Worm (Caenorhabditis elegans) whole organism, late embryonic: ENCODE results near the gene taf-7.2.

Source experiments
- Y22D7AL.16 ChIP-seq: sonication (generic microtip); optimal IDR thresholded peaks from 2 replicates; lab custom pipeline; 2016; ENCODE audit warnings: missing genetic modification characterization, missing compliant biosample characterization
- ama-1 ChIP-seq: fragments of 150-350 bp; optimal IDR thresholded peaks from 2 replicates; lab custom pipeline; 2014
- ceh-14 ChIP-seq: sonication (generic microtip); optimal IDR thresholded peaks from 2 replicates; lab custom pipeline; 2016; ENCODE audit warnings: missing genotype, missing genetic modification characterization, missing compliant biosample characterization
- ceh-19 ChIP-seq: fragments of 200-800 bp; sonication (Bioruptor generic); optimal IDR thresholded peaks from 2 replicates; lab custom pipeline; 2018; ENCODE audit warnings: mild to moderate bottlenecking, missing genetic modification characterization, missing compliant biosample characterization
- ceh-2 ChIP-seq: sonication (generic microtip); optimal IDR thresholded peaks from 2 replicates; lab custom pipeline; 2016; ENCODE audit warnings: missing genotype, missing genetic modification characterization, missing compliant biosample characterization
- ceh-22 ChIP-seq: sonication (generic microtip); optimal IDR thresholded peaks from 2 replicates; lab custom pipeline; 2017; ENCODE audit warnings: missing biosample characterization, missing genetic modification characterization
- ceh-24 ChIP-seq: sonication (generic microtip); optimal IDR thresholded peaks from 2 replicates; lab custom pipeline; 2016; ENCODE audit warnings: mild to moderate bottlenecking, missing genetic modification characterization, missing compliant biosample characterization
- ceh-31 ChIP-seq: sonication (generic microtip); optimal IDR thresholded peaks from 2 replicates; lab custom pipeline; 2016; ENCODE audit warnings: missing genetic modification characterization, missing compliant biosample characterization
- che-1 ChIP-seq: sonication (generic microtip); optimal IDR thresholded peaks from 2 replicates; lab custom pipeline; 2016; ENCODE audit warnings: mild to moderate bottlenecking, missing genetic modification characterization, missing compliant biosample characterization
- dmd-4 ChIP-seq: sonication (generic microtip); optimal IDR thresholded peaks from 2 replicates; lab custom pipeline; 2016; ENCODE audit warnings: borderline replicate concordance, missing genetic modification characterization, missing compliant biosample characterization
- dve-1 ChIP-seq: sonication (generic microtip); optimal IDR thresholded peaks from 2 replicates; lab custom pipeline; 2017; ENCODE audit warnings: antibody characterized with exemption, mild to moderate bottlenecking, missing genetic modification characterization, missing compliant biosample characterization
- ets-4 ChIP-seq: sonication (generic microtip); optimal IDR thresholded peaks from 2 replicates; lab custom pipeline; 2016; ENCODE audit warnings: missing genetic modification characterization, missing compliant biosample characterization
- eyg-1 ChIP-seq: sonication (generic microtip); optimal IDR thresholded peaks from 2 replicates; lab custom pipeline; 2016; ENCODE audit warnings: missing genotype, missing genetic modification characterization, missing compliant biosample characterization
- fkh-6 ChIP-seq: sonication (generic microtip); optimal IDR thresholded peaks from 2 replicates; lab custom pipeline; 2016; ENCODE audit warnings: missing genetic modification characterization, missing compliant biosample characterization
- gmeb-2 ChIP-seq: sonication (generic microtip); optimal IDR thresholded peaks from 2 replicates; lab custom pipeline; 2016; ENCODE audit warnings: missing genetic modification characterization, inconsistent platforms, missing compliant biosample characterization
- hlh-30 ChIP-seq: sonication (generic microtip); optimal IDR thresholded peaks from 2 replicates; lab custom pipeline; 2017; ENCODE audit warnings: antibody characterized with exemption, missing genetic modification characterization, missing compliant biosample characterization; ENCODE audit not compliant: insufficient read depth
- hlh-6 ChIP-seq: sonication (generic microtip); optimal IDR thresholded peaks from 2 replicates; lab custom pipeline; 2016; ENCODE audit warnings: missing genotype, missing genetic modification characterization, missing compliant biosample characterization
- hlh-8 ChIP-seq: sonication (generic microtip); optimal IDR thresholded peaks from 2 replicates; lab custom pipeline; 2016; ENCODE audit warnings: missing genotype, missing genetic modification characterization, missing compliant biosample characterization
- nfya-1 ChIP-seq: sonication (generic microtip); optimal IDR thresholded peaks from 2 replicates; lab custom pipeline; 2017; ENCODE audit warnings: missing genetic modification characterization, mild to moderate bottlenecking, missing compliant biosample characterization, antibody characterized with exemption, moderate library complexity
- nhr-232 ChIP-seq: sonication (generic microtip); optimal IDR thresholded peaks from 2 replicates; lab custom pipeline; 2016; ENCODE audit warnings: missing genetic modification characterization, missing compliant biosample characterization
- npax-4 ChIP-seq: sonication (generic microtip); optimal IDR thresholded peaks from 2 replicates; lab custom pipeline; 2016; ENCODE audit warnings: missing genetic modification characterization, missing compliant biosample characterization
- odd-2 ChIP-seq: sonication (generic microtip); optimal IDR thresholded peaks from 2 replicates; lab custom pipeline; 2017; ENCODE audit warnings: antibody characterized with exemption, mild to moderate bottlenecking, missing genetic modification characterization, missing compliant biosample characterization
- pag-3 ChIP-seq: sonication (generic microtip); optimal IDR thresholded peaks from 2 replicates; lab custom pipeline; 2016; ENCODE audit warnings: missing compliant biosample characterization, missing genetic modification characterization, borderline replicate concordance
- pat-9 ChIP-seq: fragments of 200-800 bp; sonication (Bioruptor generic); optimal IDR thresholded peaks from 2 replicates; lab custom pipeline; 2018; ENCODE audit warnings: mild to moderate bottlenecking, missing genetic modification characterization, moderate library complexity, missing compliant biosample characterization
- pax-1 ChIP-seq: fragments of 150-350 bp; optimal IDR thresholded peaks from 2 replicates; lab custom pipeline; 2014; ENCODE audit warnings: missing biosample characterization, missing genetic modification characterization
- pha-4 ChIP-seq: fragments of 150-350 bp; optimal IDR thresholded peaks from 2 replicates; lab custom pipeline; 2018; ENCODE audit warnings: missing biosample characterization, missing genetic modification reagents, missing genetic modification characterization
- pros-1 ChIP-seq: fragments of 150-350 bp; optimal IDR thresholded peaks from 2 replicates; lab custom pipeline; 2014; ENCODE audit warnings: missing biosample characterization, missing genetic modification reagents, missing genetic modification characterization
- sox-4 ChIP-seq: sonication (generic microtip); optimal IDR thresholded peaks from 2 replicates; lab custom pipeline; 2017; ENCODE audit warnings: mild to moderate bottlenecking, missing genetic modification characterization, inconsistent platforms, missing compliant biosample characterization
- tbx-7 ChIP-seq: sonication (generic microtip); optimal IDR thresholded peaks from 2 replicates; lab custom pipeline; 2016; ENCODE audit warnings: missing genotype, missing genetic modification characterization, missing compliant biosample characterization
- unc-3 ChIP-seq, 2 experiments: fragments of 200-800 bp in 1 of 2; sonication (Bioruptor generic) in 1 of 2; sonication (generic microtip) in 1 of 2; conservative IDR thresholded peaks in 1 of 2; optimal IDR thresholded peaks in 1 of 2; 2 replicates each; pipeline versions ENCODE4 v1.3.6 to Lab custom; 2016 to 2022; ENCODE audit warnings: missing compliant biosample characterization in 2 of 2, missing genetic modification characterization in 2 of 2, missing genetic modification reagents in 1 of 2
- unc-42 ChIP-seq: sonication (generic microtip); optimal IDR thresholded peaks from 2 replicates; lab custom pipeline; 2016; ENCODE audit warnings: missing genotype, missing genetic modification characterization, missing compliant biosample characterization
- unc-86 ChIP-seq: sonication (generic microtip); optimal IDR thresholded peaks from 2 replicates; lab custom pipeline; 2016; ENCODE audit warnings: missing genetic modification characterization, missing compliant biosample characterization

Gene taf-7.2

ce11 chrIII:12644669-12645068 lies 28.6 kb downstream of the taf-7.2 start:
- TF ChIP-seq nfya-1 (peak; percentile 87), odd-2 (tag; lab: Kevin White, UChicago) (no peak)

DNA sequence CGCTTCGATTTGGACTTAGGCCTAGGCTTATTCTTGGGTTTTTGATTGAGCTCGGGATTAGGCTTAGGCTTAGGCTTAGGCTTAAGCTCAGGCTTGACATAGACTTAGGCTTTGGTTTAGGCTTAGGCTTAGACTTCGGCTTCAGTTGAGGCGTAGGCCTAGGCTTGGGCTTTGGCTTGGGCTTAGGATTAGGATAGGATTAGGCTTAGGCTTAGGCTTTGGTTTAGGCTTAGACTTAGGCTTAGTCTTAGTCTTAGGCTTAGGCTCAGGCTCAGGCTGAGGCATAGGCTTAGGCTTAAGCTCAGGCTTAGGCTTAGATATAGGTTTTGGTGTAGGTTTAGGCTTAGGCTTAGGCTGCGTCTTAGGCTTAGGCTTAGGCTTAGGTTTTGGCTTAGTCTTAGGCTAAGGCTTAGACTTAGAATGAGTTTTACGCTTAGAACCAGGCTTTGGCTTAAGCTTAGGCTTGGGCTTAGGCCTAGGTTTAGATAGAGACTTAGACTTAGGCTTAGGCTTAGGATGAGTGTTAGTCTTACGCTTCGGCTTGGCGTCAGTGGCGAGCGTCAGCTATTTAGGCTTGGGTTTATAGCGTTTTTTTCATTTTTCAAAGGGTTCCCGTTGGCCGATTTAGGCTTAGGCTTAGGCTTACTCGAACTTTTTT lies 30.6 kb downstream of the taf-7.2 start:
- peak; percentile 93 for TF ChIP-seq dve-1 (tag; lab: Kevin White, UChicago)
- no peak for TF ChIP-seq ceh-2 (tag; lab: Kevin White, UChicago)
- TF ChIP-seq pros-1, result no peak

- peak; percentile 91 for TF ChIP-seq nfya-1
- no peak for TF ChIP-seq ceh-24 (tag; lab: Kevin White, UChicago)
- peak; percentile 53 for TF ChIP-seq dve-1 (tag; lab: Kevin White, UChicago)
Observed at ce11 chrIII:12640386-12641024, 32.7 kb downstream of the taf-7.2 start.

DNA sequence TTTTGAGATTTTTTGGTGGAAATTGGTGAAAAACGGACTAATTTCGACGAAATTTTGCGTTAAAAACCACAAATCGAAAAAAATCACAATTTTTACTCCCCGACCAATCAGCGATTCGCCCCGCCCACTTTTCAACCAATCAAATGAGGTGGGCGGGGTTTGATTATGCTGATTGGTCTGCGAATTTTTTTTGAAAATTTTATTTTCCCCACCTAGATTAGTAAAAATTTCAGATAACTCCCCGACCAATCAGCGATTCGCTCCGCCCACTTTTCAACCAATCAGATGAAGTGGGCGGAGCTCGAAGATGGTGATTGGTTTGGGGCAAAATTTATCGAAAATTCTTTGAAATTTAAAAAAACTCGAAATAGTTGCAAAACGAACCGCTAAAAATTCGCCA lies 34.0 kb downstream of the taf-7.2 start:
- no peak for TF ChIP-seq che-1 (tag; lab: Kevin White, UChicago)
- TF ChIP-seq nfya-1, result peak; percentile 88
- TF ChIP-seq, all 69 proteins: peak for 1

ce11 chrIII:12638592-12638991 lies 34.6 kb downstream of the taf-7.2 start:
- TF ChIP-seq pag-3 (tag; lab: Kevin White, UChicago) (no peak), ama-1 (no peak), unc-42 (tag; lab: Kevin White, UChicago) (no peak), ceh-22 (tag; lab: Kevin White, UChicago) (no peak), hlh-8 (tag; lab: Kevin White, UChicago) (no peak), nfya-1 (peak; percentile 81), tbx-7 (tag; lab: Kevin White, UChicago) (no peak), pax-1 (tag; lab: Kevin White, UChicago) (no peak)

ce11 chrIII:12625875-12626649 lies 47.2 kb downstream of the taf-7.2 start, which contains the start of gene pqn-80:
Gene pqn-80, plus strand, starts transcription at chrIII:12626568.
- TF ChIP-seq hlh-8 (tag; lab: Kevin White, UChicago) (no peak), nfya-1 (peak; percentile 30), eyg-1 (tag; lab: Kevin White, UChicago) (no peak), ceh-19 (no peak), ceh-31 (tag; lab: Kevin White, UChicago) (no peak), Y22D7AL.16 (tag; lab: Kevin White, UChicago) (no peak), unc-42 (tag; lab: Kevin White, UChicago) (peak; percentile 71), tbx-7 (tag; lab: Kevin White, UChicago) (no peak), pha-4 (tag; lab: Kevin White, UChicago) (no peak), gmeb-2 (tag; lab: Kevin White, UChicago) (no peak), fkh-6 (tag; lab: Kevin White, UChicago) (no peak), ceh-24 (tag; lab: Kevin White, UChicago) (no peak), hlh-6 (tag; lab: Kevin White, UChicago) (no peak), ets-4 (tag; lab: Kevin White, UChicago) (no peak), pat-9 (tag; lab: Kevin White, UChicago) (no peak), npax-4 (no peak), nhr-232 (tag; lab: Kevin White, UChicago) (no peak)

DNA sequence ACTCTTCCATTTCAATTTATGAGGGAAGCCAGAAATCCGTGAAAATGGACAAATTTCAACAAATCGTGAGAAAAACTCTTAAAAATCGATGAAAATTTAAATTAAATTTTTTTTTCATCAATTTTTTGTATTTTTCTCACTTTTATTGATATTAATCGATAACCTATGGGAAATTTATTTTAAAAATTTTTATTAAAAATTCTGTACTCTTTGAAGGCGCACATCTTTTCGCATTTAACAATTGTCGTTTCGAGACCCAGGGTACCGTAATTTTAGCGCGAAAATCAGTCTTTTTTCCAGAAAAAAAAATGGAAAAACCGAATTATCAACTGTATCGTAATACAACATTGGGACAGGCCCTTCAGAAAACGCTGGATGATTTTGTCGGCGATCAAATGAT lies 48.8 kb downstream of the taf-7.2 start, which contains the start of gene gtf-2A2:
TSS of gene gtf-2A2 (plus strand) at position 301 of the 400 bp plus-strand sequence.
- no peak for TF ChIP-seq gmeb-2 (tag; lab: Kevin White, UChicago)
- no peak for TF ChIP-seq hlh-30
- no peak for TF ChIP-seq sox-4 (tag; lab: Kevin White, UChicago)
- no peak for TF ChIP-seq ceh-14 (tag; lab: Kevin White, UChicago)
- no peak for TF ChIP-seq unc-86
- no peak for TF ChIP-seq unc-3 (GFP tag; conservative IDR thresholded peaks at IDR 0.05; lab: Robert Waterston, UW)
- TF ChIP-seq unc-3 (tag; optimal IDR thresholded peaks at IDR 0.05; lab: Kevin White, UChicago), result no peak
- no peak for TF ChIP-seq dmd-4 (tag; lab: Kevin White, UChicago)
